Worm (Caenorhabditis elegans) whole organism, midembryonic: ENCODE data around the gene clec-41.

Experiments used
- T22C8.4 ChIP-seq: fragments of 200-800 bp; sonication (Bioruptor generic); IDR thresholded peaks from 2 replicates; pipeline ENCODE4 v1.3.6; 2022; ENCODE audit warnings: missing genetic modification characterization, missing compliant biosample characterization
- cog-1 ChIP-seq: sonication (generic microtip); optimal IDR thresholded peaks from 2 replicates; lab custom pipeline; 2016; ENCODE audit warnings: missing genetic modification characterization, missing compliant biosample characterization
- flt-1 ChIP-seq: fragments of 200-800 bp; sonication (Bioruptor generic); IDR thresholded peaks from 2 replicates; pipeline ENCODE4 v1.3.6; 2022; ENCODE audit warnings: missing genetic modification characterization, missing compliant biosample characterization
- klf-2 ChIP-seq: fragments of 200-800 bp; sonication (Bioruptor generic); conservative IDR thresholded peaks from 2 replicates; pipeline ENCODE4 v1.3.6; 2022; ENCODE audit warnings: missing genetic modification reagents, missing genetic modification characterization, missing compliant biosample characterization
- med-1 ChIP-seq: sonication (generic microtip); optimal IDR thresholded peaks from 2 replicates; lab custom pipeline; 2017; ENCODE audit warnings: missing genetic modification characterization, mild to moderate bottlenecking, missing compliant biosample characterization, antibody characterized with exemption, missing genetic modification reagents; ENCODE audit not compliant: insufficient read depth
- ref-1 ChIP-seq: fragments of 200-800 bp; sonication (Bioruptor generic); conservative IDR thresholded peaks from 2 replicates; pipeline ENCODE4 v1.3.6; 2022; ENCODE audit warnings: missing genetic modification reagents, missing genetic modification characterization, missing compliant biosample characterization
- tab-1 ChIP-seq: fragments of 200-800 bp; sonication (Bioruptor generic); IDR thresholded peaks from 2 replicates; pipeline ENCODE4 v1.3.6; 2022; ENCODE audit warnings: missing genetic modification characterization, missing compliant biosample characterization
- ztf-23 ChIP-seq: fragments of 200-800 bp; sonication (Bioruptor generic); IDR thresholded peaks from 2 replicates; pipeline ENCODE4 v1.3.6; 2022; ENCODE audit warnings: missing genetic modification reagents, missing genetic modification characterization, missing compliant biosample characterization
- ztf-29 ChIP-seq: fragments of 200-800 bp; sonication (Bioruptor generic); IDR thresholded peaks from 2 replicates; pipeline ENCODE4 v1.3.6; 2022; ENCODE audit warnings: missing genetic modification reagents, missing genetic modification characterization, missing compliant biosample characterization

The clec-41 gene

DNA sequence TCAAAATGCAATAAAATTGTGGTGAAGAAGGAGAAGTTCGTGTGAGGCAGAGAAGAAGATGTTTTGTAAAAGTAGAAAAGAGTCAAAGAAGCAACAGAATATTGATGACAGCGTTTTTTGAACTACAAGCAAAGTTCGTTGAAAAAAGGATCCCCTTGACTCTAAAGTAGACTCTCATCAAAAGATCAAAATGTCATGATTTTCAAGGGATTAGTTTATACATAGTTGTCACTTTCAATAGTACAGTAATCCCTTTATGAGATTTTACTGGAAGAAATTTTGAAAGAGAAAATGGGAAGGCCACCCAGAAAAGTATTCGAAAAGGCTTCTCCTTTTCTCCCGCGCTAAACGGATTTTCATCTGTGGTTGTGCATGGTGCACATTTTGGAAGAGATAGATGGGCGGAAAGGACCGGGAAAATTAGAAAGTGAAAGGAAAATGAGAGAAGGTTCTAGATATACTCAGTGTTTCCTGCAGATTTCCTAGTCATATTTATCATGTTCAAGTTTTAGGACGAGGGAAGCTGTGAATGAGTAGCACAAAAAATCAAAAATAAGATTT is 24.9 kb downstream of the clec-41 start:
- TF ChIP-seq ref-1 (GFP tag; lab: Robert Waterston, UW) (no peak), flt-1 (GFP tag; lab: Robert Waterston, UW) (no peak), ztf-29 (GFP tag; lab: Robert Waterston, UW) (no peak), T22C8.4 (GFP tag; lab: Robert Waterston, UW) (no peak), med-1 (GFP tag; lab: Kevin White, UChicago) (no peak), cog-1 (no peak), tab-1 (GFP tag; lab: Robert Waterston, UW) (no peak), ztf-23 (no peak), klf-2 (GFP tag; lab: Robert Waterston, UW) (no peak)

DNA sequence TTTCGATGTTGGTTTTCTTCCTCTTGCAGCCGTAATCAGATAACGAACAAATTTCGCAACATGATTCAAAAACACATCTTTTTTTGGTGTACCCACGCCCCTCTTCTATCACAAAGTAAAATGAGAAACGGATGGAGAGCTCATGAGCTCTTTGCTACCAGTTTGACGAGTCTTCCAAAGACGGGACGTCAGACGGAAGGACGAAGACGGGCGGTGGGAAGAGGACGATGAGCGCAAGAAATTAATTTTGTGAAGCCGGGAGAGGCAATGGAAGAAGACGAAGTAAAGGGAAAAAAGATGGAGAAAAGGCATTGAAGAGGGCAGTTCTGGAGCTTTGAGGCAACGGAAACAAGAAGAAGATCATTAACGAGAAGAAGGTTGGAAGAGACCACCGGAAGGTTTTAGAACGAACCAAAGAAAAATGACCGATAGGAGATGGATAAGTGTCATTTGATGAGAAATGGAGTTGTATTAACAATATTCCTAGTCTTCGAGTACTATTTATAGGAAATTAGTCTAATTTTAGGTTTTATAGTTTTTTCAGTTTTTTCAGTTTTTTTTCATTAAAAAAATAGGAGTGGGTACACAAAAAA is 26.2 kb downstream of the clec-41 start:
- TF ChIP-seq flt-1 (GFP tag; lab: Robert Waterston, UW) (no peak), cog-1 (no peak), med-1 (GFP tag; lab: Kevin White, UChicago) (no peak), T22C8.4 (GFP tag; lab: Robert Waterston, UW) (no peak), ztf-23 (no peak), ztf-29 (GFP tag; lab: Robert Waterston, UW) (no peak), klf-2 (GFP tag; lab: Robert Waterston, UW) (no peak), tab-1 (GFP tag; lab: Robert Waterston, UW) (no peak), ref-1 (GFP tag; lab: Robert Waterston, UW) (no peak)

DNA sequence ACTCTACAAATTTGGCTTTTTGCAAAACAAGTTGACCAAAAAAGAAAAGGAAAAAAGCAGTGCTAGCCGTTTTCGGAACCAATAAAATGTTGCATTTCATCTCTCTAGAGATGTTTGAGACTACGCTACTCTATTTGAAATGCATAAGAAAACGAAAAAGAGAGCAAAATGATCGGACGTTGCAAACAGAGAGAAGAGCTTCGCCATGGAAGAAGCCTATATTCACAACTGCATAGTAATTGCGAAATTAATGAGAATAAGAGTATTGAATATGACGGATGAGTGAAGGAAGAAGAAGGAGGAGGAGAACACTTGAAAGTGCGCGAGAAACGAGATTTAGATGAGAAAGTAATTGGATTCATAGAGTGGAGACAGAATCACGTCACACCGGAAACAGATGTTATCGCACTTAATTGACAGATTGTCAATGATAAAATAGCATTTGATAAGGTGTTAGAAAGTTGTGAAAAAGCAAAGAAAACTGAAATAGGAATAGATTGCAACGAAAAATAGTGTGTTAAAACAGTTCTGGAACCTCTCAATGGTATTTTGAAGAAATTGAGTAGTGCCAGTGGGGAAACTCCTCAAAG is 32.0 kb downstream of the clec-41 start:
- TF ChIP-seq flt-1 (GFP tag; lab: Robert Waterston, UW), result no peak
- TF ChIP-seq med-1 (GFP tag; lab: Kevin White, UChicago), result no peak

DNA sequence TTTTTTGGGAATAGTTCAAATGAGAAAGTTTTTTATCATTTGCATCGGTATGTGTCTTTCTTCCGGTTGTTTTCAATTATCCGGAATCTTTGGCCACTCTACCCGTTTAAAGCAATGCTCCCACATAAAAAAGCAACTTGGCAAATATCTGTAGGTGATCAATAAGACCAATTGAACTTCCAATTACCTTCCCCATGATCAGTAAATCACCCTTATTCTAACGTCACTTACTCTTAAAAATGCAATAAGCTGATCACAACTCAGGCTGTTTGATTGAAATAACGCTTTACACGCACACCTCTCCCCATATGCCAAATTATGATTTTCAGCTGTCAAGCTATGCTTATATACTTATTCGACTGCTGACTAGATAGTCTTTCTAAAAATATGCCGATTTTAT is 42.2 kb downstream of the clec-41 start, which contains the start of gene C34B4.5:
TSS of gene C34B4.5 (plus strand) at position 301 of the 400 bp plus-strand sequence.
- no peak for TF ChIP-seq klf-2 (GFP tag; lab: Robert Waterston, UW)
- TF ChIP-seq tab-1 (GFP tag; lab: Robert Waterston, UW), result no peak
- TF ChIP-seq T22C8.4 (GFP tag; lab: Robert Waterston, UW), result no peak
- no peak for TF ChIP-seq med-1 (GFP tag; lab: Kevin White, UChicago)

DNA sequence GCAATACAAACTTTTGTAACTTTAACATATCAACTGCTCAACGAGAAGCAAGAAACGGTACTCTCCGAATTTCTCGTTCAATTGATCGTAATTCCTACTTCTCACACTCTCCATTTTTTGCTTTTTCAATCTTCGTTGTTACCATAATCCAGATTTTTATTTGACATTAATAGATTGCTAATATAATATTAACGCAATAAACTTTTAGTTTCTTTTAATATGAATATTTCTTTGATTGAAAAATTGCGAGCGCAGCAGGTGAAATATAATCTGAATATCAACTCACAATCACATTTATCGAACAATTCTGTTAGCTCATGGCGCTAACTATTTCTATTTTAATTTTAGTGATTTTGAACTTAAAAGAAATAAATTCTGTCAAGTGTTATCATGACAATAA is 45.6 kb downstream of the clec-41 start, which contains the start of gene lurp-4:
TSS of gene lurp-4 (plus strand) at position 301 of the 400 bp plus-strand sequence.
- TF ChIP-seq flt-1 (GFP tag; lab: Robert Waterston, UW), result no peak
- no peak for TF ChIP-seq ztf-29 (GFP tag; lab: Robert Waterston, UW)
- no peak for TF ChIP-seq T22C8.4 (GFP tag; lab: Robert Waterston, UW)
- no peak for TF ChIP-seq ref-1 (GFP tag; lab: Robert Waterston, UW)
- TF ChIP-seq med-1 (GFP tag; lab: Kevin White, UChicago), result no peak

DNA sequence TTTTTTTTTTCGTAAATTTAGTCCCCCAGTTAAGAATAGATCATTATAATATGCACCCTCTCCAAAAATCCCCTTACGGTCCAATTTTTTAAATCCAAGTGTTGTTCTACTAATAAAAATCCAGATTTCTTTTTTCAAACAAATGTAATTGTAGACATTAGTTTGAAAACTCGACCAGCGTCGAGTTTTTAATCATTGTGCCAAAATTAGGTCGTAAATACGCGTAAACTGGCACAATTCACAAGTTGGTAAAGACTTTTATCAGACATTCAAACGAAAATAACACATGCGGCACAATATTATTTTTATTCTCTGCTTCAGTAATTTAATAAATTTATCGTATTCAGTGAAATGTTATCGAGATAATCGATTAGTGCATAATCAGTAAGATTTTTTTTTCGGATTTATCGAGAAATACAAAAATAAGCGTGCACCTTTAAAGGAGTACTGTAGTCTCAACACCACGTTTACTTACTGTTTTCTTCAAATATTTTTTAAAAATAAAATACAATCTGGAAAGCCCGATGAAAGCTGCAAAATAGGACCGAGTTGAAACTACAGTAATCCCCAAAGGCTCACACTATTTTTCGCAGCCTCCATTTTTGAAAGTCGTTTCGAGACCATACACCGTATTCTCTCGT is 47.7 kb downstream of the clec-41 start, which contains the start of gene C34B4.4:
TSS of gene C34B4.4 (plus strand) at position 276 of the 641 bp plus-strand sequence.
- TF ChIP-seq ztf-29 (GFP tag; lab: Robert Waterston, UW) (no peak), med-1 (GFP tag; lab: Kevin White, UChicago) (no peak), T22C8.4 (GFP tag; lab: Robert Waterston, UW) (no peak), ztf-23 (no peak), cog-1 (no peak), tab-1 (GFP tag; lab: Robert Waterston, UW) (no peak), flt-1 (GFP tag; lab: Robert Waterston, UW) (no peak), klf-2 (GFP tag; lab: Robert Waterston, UW) (no peak), ref-1 (GFP tag; lab: Robert Waterston, UW) (no peak)

DNA sequence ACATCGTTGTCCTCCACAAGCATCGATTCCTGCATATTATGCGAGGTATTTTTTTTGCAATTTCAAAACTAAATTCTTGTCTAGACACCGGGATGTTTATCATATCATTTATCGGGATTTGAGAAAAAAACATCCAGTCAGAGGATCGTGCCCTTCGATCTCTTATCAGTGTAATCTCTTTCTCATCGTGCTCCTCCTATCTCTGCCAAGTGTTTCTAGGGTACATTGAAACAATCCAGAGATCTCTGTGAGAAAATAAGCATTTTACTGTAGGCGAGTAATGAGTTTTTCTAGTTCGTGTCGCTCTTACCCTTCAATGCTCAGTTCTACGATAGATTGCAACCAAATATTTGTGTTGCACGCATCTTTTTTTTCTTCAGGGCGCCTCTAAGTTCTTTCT is 49.4 kb downstream of the clec-41 start:
- TF ChIP-seq ztf-23, result 0 out of 2 replicates have a peak, but pooled peaks have one; percentile 18
- no peak for TF ChIP-seq med-1 (GFP tag; lab: Kevin White, UChicago)

DNA sequence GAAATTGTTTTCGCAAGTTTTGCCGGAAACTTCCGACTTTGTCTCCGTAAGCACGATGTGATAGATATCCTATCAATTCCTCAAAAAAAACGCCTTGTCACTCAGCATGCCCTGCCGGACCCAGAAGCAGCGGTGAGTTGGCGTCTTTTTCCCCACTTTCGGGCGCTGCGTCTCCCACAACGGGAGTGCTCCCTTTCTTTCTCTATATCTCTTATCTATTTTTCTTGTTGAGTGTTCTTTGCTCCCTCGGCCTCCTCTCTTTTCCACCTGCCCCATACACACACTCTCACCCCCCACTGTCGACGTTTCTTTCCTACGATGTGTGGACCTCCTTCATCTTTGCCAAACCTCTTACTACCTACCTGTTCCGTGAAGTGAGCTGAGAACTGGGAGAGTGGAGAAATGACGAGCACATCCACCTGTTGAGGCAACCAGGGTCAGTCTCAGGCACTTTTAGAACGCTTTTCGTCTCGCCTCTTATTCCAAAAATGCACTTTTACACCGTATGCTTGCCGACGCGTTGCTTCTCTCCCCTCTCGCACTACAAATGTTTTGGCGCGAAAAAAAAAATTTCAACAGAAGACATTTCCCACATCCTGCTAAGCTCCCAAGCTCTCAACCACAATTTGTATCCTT is 51.9 kb downstream of the clec-41 start:
- TF ChIP-seq tab-1 (GFP tag; lab: Robert Waterston, UW) (no peak), ztf-23 (no peak), klf-2 (GFP tag; lab: Robert Waterston, UW) (0 out of 2 replicates have a peak, but pooled peaks have one; percentile 29), ztf-29 (GFP tag; lab: Robert Waterston, UW) (no peak), ref-1 (GFP tag; lab: Robert Waterston, UW) (no peak), med-1 (GFP tag; lab: Kevin White, UChicago) (no peak), cog-1 (peak; percentile 30), flt-1 (GFP tag; lab: Robert Waterston, UW) (no peak), T22C8.4 (GFP tag; lab: Robert Waterston, UW) (no peak)

DNA sequence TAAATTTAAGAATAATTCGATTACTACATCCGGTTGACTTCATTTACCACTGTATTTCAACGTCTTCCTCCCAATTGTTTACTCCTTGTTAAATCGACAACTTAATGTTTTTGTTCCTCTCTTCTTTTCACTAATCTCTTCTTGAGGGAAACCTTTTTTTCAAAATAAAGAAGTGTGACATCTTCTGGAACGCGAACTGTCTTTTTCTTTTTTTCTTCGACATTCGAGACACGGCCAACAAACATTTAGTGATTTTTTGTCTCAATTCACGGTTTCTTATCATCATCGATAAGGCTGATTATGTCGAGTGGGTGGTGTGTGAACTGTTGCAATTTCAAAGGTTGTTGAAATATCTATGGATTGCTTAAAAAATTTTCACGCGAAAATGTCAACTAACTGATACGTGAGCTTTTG is 52.7 kb downstream of the clec-41 start:
- TF ChIP-seq T22C8.4 (GFP tag; lab: Robert Waterston, UW), result no peak
- TF ChIP-seq klf-2 (GFP tag; lab: Robert Waterston, UW), result no peak
- TF ChIP-seq ztf-23, result no peak
- TF ChIP-seq ztf-29 (GFP tag; lab: Robert Waterston, UW), result no peak
- no peak for TF ChIP-seq flt-1 (GFP tag; lab: Robert Waterston, UW)
- no peak for TF ChIP-seq ref-1 (GFP tag; lab: Robert Waterston, UW)
- no peak for TF ChIP-seq cog-1
